Fruit fly (Drosophila melanogaster): ENCODE data around the gene Swt1.

Gene Swt1

dm6 chrX:18092810-18093222 lies 2.5 kb upstream of the Swt1 start, which contains the start of gene RhoGAP16F (continued):
- TF ChIP-seq Xbp1 (GFP tag; optimal IDR thresholded peaks at IDR 0.05) (peak; percentile 92), ems (GFP tag; optimal IDR thresholded peaks at IDR 0.05) (peak; percentile 78), Nf-YB (GFP tag; optimal IDR thresholded peaks at IDR 0.05) (peak; percentile 57), fru (optimal IDR thresholded peaks at IDR 0.05) (no peak), CG11504 (tag; optimal IDR thresholded peaks at IDR 0.05) (peak; percentile 84), CG5180 (GFP tag; optimal IDR thresholded peaks at IDR 0.05) (peak; percentile 42), nom (GFP tag; optimal IDR thresholded peaks at IDR 0.05) (peak; percentile 60), CG14860 (GFP tag; IDR thresholded peaks at IDR 0.05; ENCODE audit: partially characterized antibody) (no peak), CG10462 (GFP tag; optimal IDR thresholded peaks at IDR 0.05) (peak; percentile 79), dpn (GFP tag; optimal IDR thresholded peaks at IDR 0.05) (peak; percentile 77 to 88), CG34224 (GFP tag; IDR thresholded peaks at IDR 0.05; ENCODE audit: partially characterized antibody) (no peak), hbn (GFP tag; IDR thresholded peaks at IDR 0.05; ENCODE audit: partially characterized antibody) (no peak), CG11398 (GFP tag; optimal IDR thresholded peaks at IDR 0.05) (peak; percentile 61), CG6813 (GFP tag; optimal IDR thresholded peaks at IDR 0.05) (peak; percentile 72), CG2889 (GFP tag; IDR thresholded peaks at IDR 0.05) (peak; percentile 60; the same call in 1 of the 3 replicates), CG7928 (GFP tag; optimal IDR thresholded peaks at IDR 0.05) (peak; percentile 36), fu2 (GFP tag; optimal IDR thresholded peaks at IDR 0.05) (peak; percentile 58), croc (GFP tag; conservative IDR thresholded peaks at IDR 0.05) (peak; percentile 64), CG1832 (GFP tag; optimal IDR thresholded peaks at IDR 0.05) (no peak), pfk (GFP tag; optimal IDR thresholded peaks at IDR 0.05) (no peak), ERR (GFP tag; optimal IDR thresholded peaks at IDR 0.05) (peak; percentile 46), CG1647 (GFP tag; optimal IDR thresholded peaks at IDR 0.05) (peak; percentile 68), CG13296 (GFP tag; optimal IDR thresholded peaks at IDR 0.05) (peak; percentile 77), hkb (optimal IDR thresholded peaks at IDR 0.05) (no peak), hkb (GFP tag; IDR thresholded peaks at IDR 0.05) (peak; percentile 79), dimm (GFP tag; IDR thresholded peaks at IDR 0.05) (peak; percentile 48; the same call in 1 of the 2 replicates), dan (GFP tag; IDR thresholded peaks at IDR 0.05) (peak; percentile 44; the same call in 1 of the 2 replicates), E2f1 (GFP tag; IDR thresholded peaks at IDR 0.05) (peak; percentile 78), fd96Cb (tag; optimal IDR thresholded peaks at IDR 0.05) (peak; percentile 87), CG13287 (GFP tag; IDR thresholded peaks at IDR 0.05; ENCODE audit: partially characterized antibody) (no peak; the same call in 1 of the 2 replicates), exex (tag; optimal IDR thresholded peaks at IDR 0.05) (peak; percentile 57), Blimp-1 (GFP tag; optimal IDR thresholded peaks at IDR 0.05) (peak; percentile 74), Scr (GFP tag; IDR thresholded peaks at IDR 0.05; ENCODE audit: partially characterized antibody) (no peak), Hsf (GFP tag; optimal IDR thresholded peaks at IDR 0.05) (peak; percentile 90), Sin3A (optimal IDR thresholded peaks at IDR 0.05) (peak; percentile 20), pros (GFP tag; optimal IDR thresholded peaks at IDR 0.05) (no peak), zf30C (GFP tag; optimal IDR thresholded peaks at IDR 0.05) (no peak), CG8089 (GFP tag; optimal IDR thresholded peaks at IDR 0.05) (peak; percentile 48), CG32767 (GFP tag; IDR thresholded peaks at IDR 0.05) (peak; percentile 36; the same call in 1 of the 2 replicates), CG43689 (GFP tag; IDR thresholded peaks at IDR 0.05) (peak; percentile 19; the same call in 1 of the 2 replicates), knrl (GFP tag; IDR thresholded peaks at IDR 0.05; ENCODE audit: partially characterized antibody) (peak; percentile 7; the same call in 1 of the 3 replicates), Dref (GFP tag; IDR thresholded peaks at IDR 0.05) (0 out of 2 replicates have a peak, but pooled peaks have one; percentile 15), Ptx1 (GFP tag; IDR thresholded peaks at IDR 0.05) (peak; percentile 93), da (GFP tag; optimal IDR thresholded peaks at IDR 0.05) (peak; percentile 9), CG1024 (GFP tag; IDR thresholded peaks at IDR 0.05) (peak; percentile 63), ro (GFP tag; IDR thresholded peaks at IDR 0.05) (peak; percentile 24; the same call in 1 of the 2 replicates), CG31224 (GFP tag; IDR thresholded peaks at IDR 0.05) (peak; percentile 80), Hmr (GFP tag; optimal IDR thresholded peaks at IDR 0.05) (peak; percentile 81), dmrt99B (tag; optimal IDR thresholded peaks at IDR 0.05) (peak; percentile 83), Taf1 (GFP tag; IDR thresholded peaks at IDR 0.05) (peak; percentile 54; the same call in 1 of the 2 replicates)

Measured in whole organism, embryonic.